Fruit fly (Drosophila melanogaster): Measurements from ENCODE around the gene wda.

The wda gene

dm6 chr3R:23300091-23300918, 42.4 kb upstream of the wda start:
- TF ChIP-seq tai (GFP tag; optimal IDR thresholded peaks at IDR 0.05): peak; percentile 30
- peak; percentile 28 for TF ChIP-seq Sp1 (GFP tag; optimal IDR thresholded peaks at IDR 0.05)
- TF ChIP-seq usp (GFP tag; optimal IDR thresholded peaks at IDR 0.05): no peak
- TF ChIP-seq Hnf4 (GFP tag; optimal IDR thresholded peaks at IDR 0.05): peak; percentile 34
- peak; percentile 47 for TF ChIP-seq rgr (GFP tag; optimal IDR thresholded peaks at IDR 0.05)
- peak; percentile 58 for TF ChIP-seq ey (GFP tag; optimal IDR thresholded peaks at IDR 0.05)
- TF ChIP-seq br (GFP tag; optimal IDR thresholded peaks at IDR 0.05): peak; percentile 65
- peak; percentile 37 for TF ChIP-seq sv (GFP tag; optimal IDR thresholded peaks at IDR 0.05)
- peak; percentile 15 for TF ChIP-seq h (GFP tag; optimal IDR thresholded peaks at IDR 0.05)
- no peak for TF ChIP-seq Vsx2 (GFP tag; optimal IDR thresholded peaks at IDR 0.05; ENCODE audit: partially characterized antibody)
- TF ChIP-seq pan (optimal IDR thresholded peaks at IDR 0.05): no peak
- no peak for TF ChIP-seq woc (GFP tag; optimal IDR thresholded peaks at IDR 0.05)
- TF ChIP-seq foxo (GFP tag; optimal IDR thresholded peaks at IDR 0.05): peak in 1 of 2 experiments; percentile 51
- no peak for TF ChIP-seq Mio (GFP tag; optimal IDR thresholded peaks at IDR 0.05)
- TF ChIP-seq fru (GFP tag; optimal IDR thresholded peaks at IDR 0.05): peak; percentile 37
- TF ChIP-seq psq (GFP tag; optimal IDR thresholded peaks at IDR 0.05): peak; percentile 55
- TF ChIP-seq OdsH (GFP tag; optimal IDR thresholded peaks at IDR 0.05): peak; percentile 56

dm6 chr3R:23297132-23297862, 39.4 kb upstream of the wda start:
- peak; percentile 68 for TF ChIP-seq ey (GFP tag; optimal IDR thresholded peaks at IDR 0.05)
- TF ChIP-seq foxo (GFP tag; optimal IDR thresholded peaks at IDR 0.05): peak in 1 of 2 experiments; percentile 77
- no peak for TF ChIP-seq CG9705 (GFP tag; optimal IDR thresholded peaks at IDR 0.05)
- no peak for TF ChIP-seq Dif (GFP tag; optimal IDR thresholded peaks at IDR 0.05; ENCODE audit: partially characterized antibody)
- no peak for TF ChIP-seq dl (GFP tag; optimal IDR thresholded peaks at IDR 0.05; ENCODE audit: insufficient read depth in 1 of 2, partially characterized antibody in 2 of 2)
- TF ChIP-seq h (GFP tag; optimal IDR thresholded peaks at IDR 0.05): peak; percentile 75
- no peak for TF ChIP-seq usp (GFP tag; optimal IDR thresholded peaks at IDR 0.05)
- no peak for TF ChIP-seq Hr83 (GFP tag; optimal IDR thresholded peaks at IDR 0.05; ENCODE audit: poor library complexity, severe bottlenecking)
- TF ChIP-seq sv (GFP tag; optimal IDR thresholded peaks at IDR 0.05): no peak
- no peak for TF ChIP-seq Dfd (GFP tag; optimal IDR thresholded peaks at IDR 0.05)
- peak; percentile 58 for TF ChIP-seq OdsH (GFP tag; optimal IDR thresholded peaks at IDR 0.05)
- no peak for TF ChIP-seq GATAd (GFP tag; optimal IDR thresholded peaks at IDR 0.05)
- no peak for TF ChIP-seq lola (GFP tag; optimal IDR thresholded peaks at IDR 0.05)
- TF ChIP-seq Jra (GFP tag; optimal IDR thresholded peaks at IDR 0.05): no peak
- no peak for TF ChIP-seq Myc (optimal IDR thresholded peaks at IDR 0.05)
- TF ChIP-seq rgr (GFP tag; optimal IDR thresholded peaks at IDR 0.05): peak; percentile 64
- peak; percentile 4 for TF ChIP-seq dsf (GFP tag; optimal IDR thresholded peaks at IDR 0.05; ENCODE audit: borderline replicate concordance)
- TF ChIP-seq Hr78 (GFP tag; optimal IDR thresholded peaks at IDR 0.05): no peak
- TF ChIP-seq sage (GFP tag; optimal IDR thresholded peaks at IDR 0.05): peak; percentile 5
- peak; percentile 36 for TF ChIP-seq tai (GFP tag; optimal IDR thresholded peaks at IDR 0.05)
- TF ChIP-seq Rel (GFP tag; optimal IDR thresholded peaks at IDR 0.05): no peak
- no peak for TF ChIP-seq Rel (tag; optimal IDR thresholded peaks at IDR 0.05)
- peak; percentile 2 for TF ChIP-seq CG32264 (GFP tag; optimal IDR thresholded peaks at IDR 0.05)
- TF ChIP-seq brk (GFP tag; optimal IDR thresholded peaks at IDR 0.05): peak; percentile 34
- peak; percentile 64 for TF ChIP-seq HLH106 (tag; optimal IDR thresholded peaks at IDR 0.05)
- TF ChIP-seq Mio (GFP tag; optimal IDR thresholded peaks at IDR 0.05): no peak
- TF ChIP-seq Hnf4 (GFP tag; optimal IDR thresholded peaks at IDR 0.05): peak; percentile 63
- TF ChIP-seq fru (GFP tag; optimal IDR thresholded peaks at IDR 0.05): peak; percentile 63
- TF ChIP-seq woc (GFP tag; optimal IDR thresholded peaks at IDR 0.05): peak; percentile 14
- TF ChIP-seq Sp1 (GFP tag; optimal IDR thresholded peaks at IDR 0.05): peak; percentile 66
- no peak for TF ChIP-seq Abd-B (GFP tag; optimal IDR thresholded peaks at IDR 0.05)
- no peak for TF ChIP-seq Vsx2 (GFP tag; optimal IDR thresholded peaks at IDR 0.05; ENCODE audit: partially characterized antibody)
- TF ChIP-seq dmrt93B (GFP tag; optimal IDR thresholded peaks at IDR 0.05): peak; percentile 30
- no peak for TF ChIP-seq CrebA (GFP tag; optimal IDR thresholded peaks at IDR 0.05; ENCODE audit: borderline replicate concordance)
- TF ChIP-seq psq (GFP tag; optimal IDR thresholded peaks at IDR 0.05): peak; percentile 62
- no peak for TF ChIP-seq pan (optimal IDR thresholded peaks at IDR 0.05)
- no peak for TF ChIP-seq jim (GFP tag; optimal IDR thresholded peaks at IDR 0.05)
- no peak for TF ChIP-seq N (GFP tag; optimal IDR thresholded peaks at IDR 0.05)
- peak; percentile 55 for TF ChIP-seq br (GFP tag; optimal IDR thresholded peaks at IDR 0.05)
